Fruit fly (Drosophila melanogaster): Measurements from ENCODE around the gene Mst84Da.

Mst84Da gene

dm6 chr3R:7346445-7346844 is 19.2 kb upstream of the Mst84Da start, which contains the start of gene nxf4 (continued):
- TF ChIP-seq Jarid2 (GFP tag; optimal IDR thresholded peaks at IDR 0.05): peak; percentile 22
- peak; percentile 32 for TF ChIP-seq CG4707 (GFP tag; optimal IDR thresholded peaks at IDR 0.05)
- peak; percentile 63 for TF ChIP-seq NC2α (GFP tag; optimal IDR thresholded peaks at IDR 0.05)
- TF ChIP-seq sens-2 (GFP tag; IDR thresholded peaks at IDR 0.05): peak; percentile 51; the same call in 1 of the 2 replicates
- TF ChIP-seq CG14710 (tag; optimal IDR thresholded peaks at IDR 0.05): peak; percentile 62
- TF ChIP-seq Stat92E (GFP tag; optimal IDR thresholded peaks at IDR 0.05): no peak
- no peak for TF ChIP-seq prd (optimal IDR thresholded peaks at IDR 0.05)
- TF ChIP-seq prd (GFP tag; IDR thresholded peaks at IDR 0.05): peak; percentile 75
- TF ChIP-seq CG8281 (tag; optimal IDR thresholded peaks at IDR 0.05): no peak
- 0 out of 3 replicates have a peak, but pooled peaks have one; percentile 49 for TF ChIP-seq gce (GFP tag; IDR thresholded peaks at IDR 0.05)
- 0 out of 2 replicates have a peak, but pooled peaks have one; percentile 29 for TF ChIP-seq Dref (GFP tag; IDR thresholded peaks at IDR 0.05)
- no peak for TF ChIP-seq C15 (GFP tag; IDR thresholded peaks at IDR 0.05)
- no peak for TF ChIP-seq CG9797 (GFP tag; optimal IDR thresholded peaks at IDR 0.05)
- peak; percentile 74 for TF ChIP-seq CG2120 (GFP tag; optimal IDR thresholded peaks at IDR 0.05)
- TF ChIP-seq pzg (GFP tag; optimal IDR thresholded peaks at IDR 0.05): no peak
- peak; percentile 85 for TF ChIP-seq CG8089 (GFP tag; optimal IDR thresholded peaks at IDR 0.05)
- TF ChIP-seq CG7372 (GFP tag; IDR thresholded peaks at IDR 0.05): peak; percentile 65
- peak; percentile 59; the same call in 1 of the 2 replicates for TF ChIP-seq ttk (GFP tag; IDR thresholded peaks at IDR 0.05)
- TF ChIP-seq CG7745 (tag; optimal IDR thresholded peaks at IDR 0.05): no peak
- peak; percentile 53 for TF ChIP-seq nerfin-1 (tag; optimal IDR thresholded peaks at IDR 0.05)
- TF ChIP-seq CoRest (tag; optimal IDR thresholded peaks at IDR 0.05): peak; percentile 75
- TF ChIP-seq Atf3 (GFP tag; optimal IDR thresholded peaks at IDR 0.05): peak; percentile 73
- TF ChIP-seq CG6765 (GFP tag; optimal IDR thresholded peaks at IDR 0.05): no peak
- peak; percentile 83 for TF ChIP-seq bcd (GFP tag; optimal IDR thresholded peaks at IDR 0.05)
- TF ChIP-seq exex (tag; optimal IDR thresholded peaks at IDR 0.05): no peak
- TF ChIP-seq bowl (GFP tag; IDR thresholded peaks at IDR 0.05): no peak
- TF ChIP-seq knrl (GFP tag; IDR thresholded peaks at IDR 0.05; ENCODE audit: partially characterized antibody): peak; percentile 74
- TF ChIP-seq CG11723 (GFP tag; optimal IDR thresholded peaks at IDR 0.05): peak; percentile 7
- TF ChIP-seq CG31224 (GFP tag; IDR thresholded peaks at IDR 0.05): no peak
- TF ChIP-seq ase (GFP tag; IDR thresholded peaks at IDR 0.05): peak; percentile 65; the same call in 2 of the 3 replicates
- TF ChIP-seq HLH54F (GFP tag; optimal IDR thresholded peaks at IDR 0.05): peak; percentile 68
- TF ChIP-seq Sry-δ (GFP tag; optimal IDR thresholded peaks at IDR 0.05): peak; percentile 30
- TF ChIP-seq Ptx1 (GFP tag; IDR thresholded peaks at IDR 0.05): peak; percentile 76
- peak; percentile 46 for TF ChIP-seq CG3407 (GFP tag; optimal IDR thresholded peaks at IDR 0.05)
- peak; percentile 74 for TF ChIP-seq HmgD (GFP tag; optimal IDR thresholded peaks at IDR 0.05)
- TF ChIP-seq CG8388 (GFP tag; optimal IDR thresholded peaks at IDR 0.05): peak; percentile 39
- no peak for TF ChIP-seq CG7928 (GFP tag; optimal IDR thresholded peaks at IDR 0.05)
- TF ChIP-seq CG6654 (GFP tag; optimal IDR thresholded peaks at IDR 0.05): peak; percentile 41
- no peak for TF ChIP-seq Hr78 (GFP tag; optimal IDR thresholded peaks at IDR 0.05)
- TF ChIP-seq chinmo (GFP tag; IDR thresholded peaks at IDR 0.05; ENCODE audit: partially characterized antibody): no peak
- TF ChIP-seq yki (optimal IDR thresholded peaks at IDR 0.05): no peak
- TF ChIP-seq E2f1 (GFP tag; IDR thresholded peaks at IDR 0.05): peak; percentile 12; the same call in 1 of the 2 replicates
- peak; percentile 68 for TF ChIP-seq CG11504 (tag; optimal IDR thresholded peaks at IDR 0.05)
- TF ChIP-seq YL-1 (GFP tag; optimal IDR thresholded peaks at IDR 0.05): no peak
- TF ChIP-seq dati (GFP tag; IDR thresholded peaks at IDR 0.05): no peak
- TF ChIP-seq ranshi (GFP tag; IDR thresholded peaks at IDR 0.05): peak; percentile 66; the same call in 1 of the 2 replicates
- peak; percentile 68 for TF ChIP-seq tx (GFP tag; optimal IDR thresholded peaks at IDR 0.05)
- TF ChIP-seq CG17912 (GFP tag; optimal IDR thresholded peaks at IDR 0.05): peak; percentile 73
- peak; percentile 73 for TF ChIP-seq Antp (GFP tag; optimal IDR thresholded peaks at IDR 0.05)
- TF ChIP-seq wor (GFP tag; IDR thresholded peaks at IDR 0.05): no peak; the same call in 1 of the 2 replicates
- peak; percentile 80 for TF ChIP-seq CG1603 (tag; optimal IDR thresholded peaks at IDR 0.05)
